Worm (Caenorhabditis elegans) whole organism, early embryonic: ENCODE results near the gene nhr-202.

ENCODE experiments used
- B0310.2 ChIP-seq: sonication (generic microtip); optimal IDR thresholded peaks from 2 replicates; lab custom pipeline; 2016; ENCODE audit warnings: mild to moderate bottlenecking, missing genetic modification characterization, missing compliant biosample characterization
- F13C5.2 ChIP-seq: sonication (generic microtip); optimal IDR thresholded peaks from 2 replicates; lab custom pipeline; 2017; ENCODE audit warnings: mild to moderate bottlenecking, missing genetic modification characterization, inconsistent platforms, missing compliant biosample characterization
- aly-1 ChIP-seq: sonication (generic microtip); optimal IDR thresholded peaks from 2 replicates; lab custom pipeline; 2016; ENCODE audit warnings: missing genetic modification characterization, missing compliant biosample characterization
- ama-1 ChIP-seq: fragments of 150-350 bp; optimal IDR thresholded peaks from 2 replicates; lab custom pipeline; 2014
- ceh-13 ChIP-seq: fragments of 200-800 bp; sonication (Bioruptor generic); optimal IDR thresholded peaks from 2 replicates; lab custom pipeline; 2018; ENCODE audit warnings: mild to moderate bottlenecking, missing genetic modification characterization, missing compliant biosample characterization
- ceh-36 ChIP-seq: sonication (generic microtip); optimal IDR thresholded peaks from 2 replicates; lab custom pipeline; 2016; ENCODE audit warnings: missing genetic modification characterization, inconsistent platforms, missing compliant biosample characterization
- ets-7 ChIP-seq: sonication (generic microtip); optimal IDR thresholded peaks from 2 replicates; lab custom pipeline; 2016; ENCODE audit warnings: missing genotype, missing genetic modification characterization, missing compliant biosample characterization
- flt-1 ChIP-seq: fragments of 200-800 bp; sonication (Bioruptor generic); IDR thresholded peaks from 2 replicates; pipeline ENCODE4 v1.3.6; 2022; ENCODE audit warnings: missing genetic modification characterization, missing compliant biosample characterization
- hmbx-1 ChIP-seq: sonication (generic microtip); optimal IDR thresholded peaks from 2 replicates; lab custom pipeline; 2016; ENCODE audit warnings: mild to moderate bottlenecking, missing genetic modification characterization, missing compliant biosample characterization
- hmg-4 ChIP-seq: fragments of 200-800 bp; sonication (Bioruptor generic); optimal IDR thresholded peaks from 2 replicates; lab custom pipeline; 2018; ENCODE audit warnings: mild to moderate bottlenecking, missing genetic modification characterization, missing compliant biosample characterization
- hnd-1 ChIP-seq: sonication (generic microtip); optimal IDR thresholded peaks from 2 replicates; lab custom pipeline; 2016; ENCODE audit warnings: missing genetic modification characterization, missing compliant biosample characterization
- pes-1 ChIP-seq: fragments of 200-800 bp; sonication (Bioruptor generic); IDR thresholded peaks from 2 replicates; pipeline ENCODE4 v1.3.6; 2022; ENCODE audit warnings: missing genetic modification reagents, missing genetic modification characterization, missing compliant biosample characterization
- scrt-1 ChIP-seq: fragments of 200-800 bp; sonication (Bioruptor generic); IDR thresholded peaks from 2 replicates; pipeline ENCODE4 v1.3.6; 2022; ENCODE audit warnings: missing genetic modification characterization, missing compliant biosample characterization
- sea-1 ChIP-seq: fragments of 200-800 bp; sonication (Bioruptor generic); conservative IDR thresholded peaks from 2 replicates; pipeline ENCODE4 v1.3.6; 2022; ENCODE audit warnings: missing genetic modification characterization, missing compliant biosample characterization
- tbx-11 ChIP-seq: fragments of 200-800 bp; sonication (Bioruptor generic); IDR thresholded peaks from 2 replicates; pipeline ENCODE4 v1.3.6; 2022; ENCODE audit warnings: missing genetic modification characterization, missing compliant biosample characterization
- tbx-37 ChIP-seq: fragments of 200-800 bp; sonication (Bioruptor generic); conservative IDR thresholded peaks from 2 replicates; pipeline ENCODE4 v1.3.6; 2022; ENCODE audit warnings: missing genetic modification reagents, missing genetic modification characterization, missing compliant biosample characterization
- tra-4 ChIP-seq: sonication (generic microtip); optimal IDR thresholded peaks from 2 replicates; lab custom pipeline; 2017; ENCODE audit warnings: missing genetic modification characterization, missing compliant biosample characterization

Gene nhr-202

ce11 chrV:446574-446973 lies 15.8 kb upstream of the nhr-202 start, which contains the start of gene srh-34:
Gene srh-34 (minus strand): TSS chrV:446674.
- TF ChIP-seq hmg-4 (GFP tag; lab: Kevin White, UChicago) (no peak), ets-7 (tag; lab: Kevin White, UChicago) (no peak)

- no peak for TF ChIP-seq ceh-13 (GFP tag; lab: Kevin White, UChicago)
- TF ChIP-seq hmg-4 (GFP tag; lab: Kevin White, UChicago), result peak; percentile 23
- no peak for TF ChIP-seq F13C5.2 (tag; lab: Kevin White, UChicago)
- no peak for TF ChIP-seq tbx-11 (GFP tag; lab: Robert Waterston, UW)
Measured at ce11 chrV:446988-447387, 15.4 kb upstream of the nhr-202 start.

- no peak for TF ChIP-seq hmg-4 (GFP tag; lab: Kevin White, UChicago)
Measured at ce11 chrV:449130-449529, 13.3 kb upstream of the nhr-202 start, which contains the start of gene srh-35. Gene srh-35 (minus strand): TSS chrV:449230.

- TF ChIP-seq sea-1, result no peak
- TF ChIP-seq tbx-11 (GFP tag; lab: Robert Waterston, UW), result no peak
- TF ChIP-seq pes-1 (GFP tag; lab: Robert Waterston, UW), result no peak
- TF ChIP-seq ceh-13 (GFP tag; lab: Kevin White, UChicago), result no peak
- TF ChIP-seq hnd-1, result no peak
- TF ChIP-seq hmg-4 (GFP tag; lab: Kevin White, UChicago), result no peak
- TF ChIP-seq B0310.2, result no peak
- no peak for TF ChIP-seq ceh-36
- no peak for TF ChIP-seq flt-1 (GFP tag; lab: Robert Waterston, UW)
- no peak for TF ChIP-seq scrt-1 (GFP tag; lab: Robert Waterston, UW)
- TF ChIP-seq hmbx-1 (tag; lab: Kevin White, UChicago), result no peak
- no peak for TF ChIP-seq ama-1 (lab: Kevin White, UChicago)
- TF ChIP-seq F13C5.2 (tag; lab: Kevin White, UChicago), result no peak
- TF ChIP-seq aly-1, result no peak
- TF ChIP-seq tra-4 (tag; lab: Kevin White, UChicago), result no peak
- no peak for TF ChIP-seq tbx-37 (GFP tag; lab: Robert Waterston, UW)
- TF ChIP-seq ets-7 (tag; lab: Kevin White, UChicago), result no peak
Measured at ce11 chrV:449685-450084, 12.7 kb upstream of the nhr-202 start, which contains the start of gene M02H5.8. Gene M02H5.8 (plus strand): TSS chrV:449981.

ce11 chrV:450757-451501 lies 11.5 kb upstream of the nhr-202 start, which contains the start of gene nhr-123:
Gene nhr-123 (plus strand): TSS chrV:451451.
- no peak for TF ChIP-seq B0310.2

ce11 chrV:453569-453968 lies 8.8 kb upstream of the nhr-202 start, which contains the start of gene nhr-98:
Gene nhr-98 (plus strand): TSS chrV:453869.
- TF ChIP-seq scrt-1 (GFP tag; lab: Robert Waterston, UW) (no peak), hmg-4 (GFP tag; lab: Kevin White, UChicago) (no peak), tbx-37 (GFP tag; lab: Robert Waterston, UW) (no peak), sea-1 (no peak), pes-1 (GFP tag; lab: Robert Waterston, UW) (no peak), ceh-36 (no peak), ama-1 (lab: Kevin White, UChicago) (no peak), ets-7 (tag; lab: Kevin White, UChicago) (no peak), ceh-13 (GFP tag; lab: Kevin White, UChicago) (no peak), tra-4 (tag; lab: Kevin White, UChicago) (no peak), F13C5.2 (tag; lab: Kevin White, UChicago) (no peak), B0310.2 (no peak), hmbx-1 (tag; lab: Kevin White, UChicago) (no peak), hnd-1 (no peak), tbx-11 (GFP tag; lab: Robert Waterston, UW) (no peak), aly-1 (no peak)

ce11 chrV:457839-458238 lies 4.5 kb upstream of the nhr-202 start:
- no peak for TF ChIP-seq aly-1
- TF ChIP-seq tbx-37 (GFP tag; lab: Robert Waterston, UW), result no peak
- TF ChIP-seq B0310.2, result no peak
- no peak for TF ChIP-seq hmg-4 (GFP tag; lab: Kevin White, UChicago)
- no peak for TF ChIP-seq ceh-36
- TF ChIP-seq flt-1 (GFP tag; lab: Robert Waterston, UW), result no peak
- no peak for TF ChIP-seq hnd-1
- TF ChIP-seq hmbx-1 (tag; lab: Kevin White, UChicago), result no peak
- no peak for TF ChIP-seq tbx-11 (GFP tag; lab: Robert Waterston, UW)
- TF ChIP-seq tra-4 (tag; lab: Kevin White, UChicago), result no peak
- TF ChIP-seq F13C5.2 (tag; lab: Kevin White, UChicago), result no peak
- TF ChIP-seq sea-1, result no peak
- TF ChIP-seq ets-7 (tag; lab: Kevin White, UChicago), result no peak
- TF ChIP-seq scrt-1 (GFP tag; lab: Robert Waterston, UW), result no peak
- TF ChIP-seq ama-1 (lab: Kevin White, UChicago), result no peak
- TF ChIP-seq pes-1 (GFP tag; lab: Robert Waterston, UW), result no peak
- TF ChIP-seq ceh-13 (GFP tag; lab: Kevin White, UChicago), result no peak

ce11 chrV:459464-459863 lies 2.9 kb upstream of the nhr-202 start, which contains the start of gene nhr-203:
Gene nhr-203 (plus strand): TSS chrV:459795.
- TF ChIP-seq ceh-13 (GFP tag; lab: Kevin White, UChicago) (no peak), hmg-4 (GFP tag; lab: Kevin White, UChicago) (no peak), F13C5.2 (tag; lab: Kevin White, UChicago) (no peak), sea-1 (no peak), ceh-36 (no peak), flt-1 (GFP tag; lab: Robert Waterston, UW) (no peak), ets-7 (tag; lab: Kevin White, UChicago) (no peak), hmbx-1 (tag; lab: Kevin White, UChicago) (no peak), ama-1 (lab: Kevin White, UChicago) (no peak), pes-1 (GFP tag; lab: Robert Waterston, UW) (no peak), tra-4 (tag; lab: Kevin White, UChicago) (no peak), hnd-1 (no peak), tbx-37 (GFP tag; lab: Robert Waterston, UW) (no peak), aly-1 (no peak), tbx-11 (GFP tag; lab: Robert Waterston, UW) (no peak), B0310.2 (no peak), scrt-1 (GFP tag; lab: Robert Waterston, UW) (no peak)
